Fruit fly (Drosophila melanogaster): ENCODE data around the gene Cyt-c1.

DNA sequence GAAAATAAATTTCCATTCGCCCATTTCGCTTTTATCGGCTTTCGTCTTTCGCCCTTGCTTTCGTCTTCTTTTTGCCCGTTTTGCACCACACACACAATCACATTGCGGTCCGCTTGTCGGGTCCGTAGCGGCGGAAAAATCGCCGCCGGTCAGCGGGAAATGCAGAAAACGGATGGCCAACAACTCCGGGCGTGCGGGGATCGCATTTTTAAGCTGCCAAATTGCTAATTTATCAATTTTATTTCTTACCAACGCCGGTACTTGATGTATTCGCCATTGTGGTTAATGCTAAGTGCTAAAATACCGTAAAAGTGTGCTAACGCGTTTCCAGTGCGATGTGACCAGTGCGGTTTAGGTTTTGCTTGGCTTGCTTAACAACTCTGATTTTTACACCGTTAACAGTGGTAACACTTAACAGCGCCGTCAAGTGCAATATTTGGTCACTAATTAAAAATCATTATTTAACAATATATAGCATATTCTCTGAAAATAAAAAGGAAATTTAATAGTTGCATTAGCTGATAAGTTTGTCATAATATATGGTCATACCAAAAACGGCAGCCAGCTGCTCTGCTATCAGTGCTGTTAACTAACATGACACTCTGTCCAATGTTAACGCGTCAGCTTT is 6.0 kb downstream of the Cyt-c1 start, which contains the start of the genes Uev1A and Membrin:
- TF ChIP-seq CTCF (optimal IDR thresholded peaks at IDR 0.05), result peak in 1 of 2 experiments; percentile 16
- TF ChIP-seq CG8478 (optimal IDR thresholded peaks at IDR 0.05), result no peak
